Fruit fly (Drosophila melanogaster) whole organism, embryonic: ENCODE measurements around the gene CG17944.

Experiments used
- CG14860 ChIP-seq: fragments of 200-800 bp; sonication (Bioruptor generic); IDR thresholded peaks from 3 replicates; pipeline ENCODE4 v1.3.6; 2022; ENCODE audit warnings: missing biosample characterization, missing genetic modification characterization; ENCODE audit not compliant: partially characterized antibody
- CG15073 ChIP-seq: fragments of 200-800 bp; sonication (Bioruptor generic); optimal IDR thresholded peaks from 2 replicates; lab custom pipeline; 2016; ENCODE audit warnings: missing biosample characterization, missing genetic modification characterization
- CG15479 ChIP-seq: fragments of 200-800 bp; sonication (Bioruptor generic); optimal IDR thresholded peaks from 3 replicates; lab custom pipeline; 2019; ENCODE audit warnings: missing biosample characterization, mild to moderate bottlenecking, missing genetic modification characterization, moderate library complexity
- CG17361 ChIP-seq: fragments of 200-800 bp; sonication (Bioruptor generic); IDR thresholded peaks from 3 replicates; pipeline ENCODE4 v1.3.6; 2022; ENCODE audit warnings: missing biosample characterization, missing genetic modification characterization
- CG18599 ChIP-seq: fragments of 200-800 bp; sonication (Bioruptor generic); optimal IDR thresholded peaks from 3 replicates; lab custom pipeline; 2017; ENCODE audit warnings: missing biosample characterization, missing genetic modification characterization, mild to moderate bottlenecking, moderate library complexity, missing genetic modification reagents
- CG18764 ChIP-seq: fragments of 200-800 bp; sonication (Bioruptor generic); optimal IDR thresholded peaks from 3 replicates; lab custom pipeline; 2016; ENCODE audit warnings: missing biosample characterization, missing genetic modification characterization
- CG2129 ChIP-seq: fragments of 200-800 bp; sonication (Bioruptor generic); IDR thresholded peaks from 2 replicates; pipeline ENCODE4 v1.3.6; 2022; ENCODE audit warnings: missing biosample characterization, missing genetic modification characterization; ENCODE audit not compliant: partially characterized antibody
- CG2199 ChIP-seq: fragments of 200-800 bp; sonication (Bioruptor generic); IDR thresholded peaks from 3 replicates; pipeline ENCODE4 v1.3.6; 2022; ENCODE audit warnings: missing biosample characterization, missing genetic modification characterization
- CG30403 ChIP-seq: fragments of 200-800 bp; sonication (Bioruptor generic); optimal IDR thresholded peaks from 3 replicates; lab custom pipeline; 2016; ENCODE audit warnings: missing biosample characterization, missing genetic modification characterization
- CG31365 ChIP-seq: fragments of 200-800 bp; sonication (Bioruptor generic); optimal IDR thresholded peaks from 2 replicates; lab custom pipeline; 2018; ENCODE audit warnings: missing biosample characterization, mild to moderate bottlenecking, missing genetic modification characterization
- CG32772 ChIP-seq: fragments of 200-800 bp; sonication (Bioruptor generic); IDR thresholded peaks from 2 replicates; pipeline ENCODE4 v1.3.6; 2022; ENCODE audit warnings: missing biosample characterization, missing genetic modification characterization
- CG3838 ChIP-seq: fragments of 200-800 bp; sonication (Bioruptor generic); optimal IDR thresholded peaks from 3 replicates; lab custom pipeline; 2016; ENCODE audit warnings: missing biosample characterization, missing genetic modification characterization
- CG4820 ChIP-seq: fragments of 200-800 bp; sonication (Bioruptor generic); optimal IDR thresholded peaks from 3 replicates; lab custom pipeline; 2016; ENCODE audit warnings: missing biosample characterization, missing genetic modification characterization
- CG4854 ChIP-seq: fragments of 200-800 bp; sonication (Bioruptor generic); optimal IDR thresholded peaks from 2 replicates; lab custom pipeline; 2016; ENCODE audit warnings: missing biosample characterization, missing genetic modification characterization, inconsistent platforms
- CG7271 ChIP-seq: fragments of 200-800 bp; sonication (Bioruptor generic); optimal IDR thresholded peaks from 2 replicates; lab custom pipeline; 2018; ENCODE audit warnings: missing biosample characterization, mild to moderate bottlenecking, missing genetic modification characterization, moderate library complexity
- CG9817 ChIP-seq: fragments of 200-800 bp; sonication (Bioruptor generic); optimal IDR thresholded peaks from 2 replicates; lab custom pipeline; 2018; ENCODE audit warnings: missing biosample characterization, mild to moderate bottlenecking, missing genetic modification characterization, moderate library complexity
- CTCF ChIP-seq: fragments of 200-800 bp; sonication (Bioruptor generic); optimal IDR thresholded peaks from 2 replicates; lab custom pipeline; 2017; ENCODE audit warnings: missing biosample characterization, mild to moderate bottlenecking, missing genetic modification characterization, moderate library complexity
- D19A ChIP-seq: fragments of 200-800 bp; optimal IDR thresholded peaks from 3 replicates; lab custom pipeline; 2019; ENCODE audit warnings: missing biosample characterization, mild to moderate bottlenecking, missing genetic modification characterization, moderate library complexity
- Dll ChIP-seq: fragments of 200-800 bp; sonication (Bioruptor generic); IDR thresholded peaks from 4 replicates; pipeline ENCODE4 v1.3.6; 2022; ENCODE audit warnings: missing biosample characterization, missing genetic modification characterization; ENCODE audit not compliant: partially characterized antibody
- Drgx ChIP-seq: fragments of 200-800 bp; sonication (Bioruptor generic); IDR thresholded peaks from 2 replicates; pipeline ENCODE4 v1.3.6; 2022; ENCODE audit warnings: missing biosample characterization, missing genetic modification characterization
- HLH4C ChIP-seq: fragments of 200-800 bp; sonication (Bioruptor generic); IDR thresholded peaks from 3 replicates; pipeline ENCODE4 v1.3.6; 2022; ENCODE audit warnings: missing biosample characterization, missing genetic modification characterization; ENCODE audit not compliant: partially characterized antibody
- Hr51 ChIP-seq, 2 experiments: fragments of 200-800 bp; sonication (Bioruptor generic); optimal IDR thresholded peaks; 2 replicates in 1 of 2; 3 replicates in 1 of 2; lab custom pipeline; 2016 to 2018; ENCODE audit warnings: missing biosample characterization in 2 of 2, missing genetic modification characterization in 2 of 2, mild to moderate bottlenecking in 1 of 2, moderate library complexity in 1 of 2
- Jarid2 ChIP-seq: fragments of 200-800 bp; sonication (Bioruptor generic); optimal IDR thresholded peaks from 3 replicates; lab custom pipeline; 2017; ENCODE audit warnings: mild to moderate bottlenecking, missing biosample characterization, missing genetic modification reagents, missing genetic modification characterization
- Ptx1 ChIP-seq: fragments of 200-800 bp; sonication (Bioruptor generic); IDR thresholded peaks from 2 replicates; pipeline ENCODE4 v1.3.6; 2022; ENCODE audit warnings: missing biosample characterization, missing genetic modification characterization
- aop ChIP-seq: fragments of 200-800 bp; sonication (Bioruptor generic); IDR thresholded peaks from 2 replicates; pipeline ENCODE4 v1.3.6; 2022; ENCODE audit warnings: missing biosample characterization, missing genetic modification characterization
- bab2 ChIP-seq: fragments of 200-800 bp; sonication (Bioruptor generic); optimal IDR thresholded peaks from 2 replicates; lab custom pipeline; 2016; ENCODE audit warnings: missing biosample characterization, missing genetic modification characterization
- ci ChIP-seq: fragments of 200-800 bp; sonication (Bioruptor generic); IDR thresholded peaks from 3 replicates; pipeline ENCODE4 v1.3.6; 2022; ENCODE audit warnings: missing biosample characterization, missing genetic modification characterization
- crol ChIP-seq: fragments of 200-800 bp; sonication (Bioruptor generic); IDR thresholded peaks from 2 replicates; pipeline ENCODE4 v1.3.6; 2022; ENCODE audit warnings: missing biosample characterization, missing genetic modification characterization
- da ChIP-seq: fragments of 200-800 bp; sonication (Bioruptor generic); optimal IDR thresholded peaks from 2 replicates; lab custom pipeline; 2016; ENCODE audit warnings: missing biosample characterization, missing genetic modification characterization
- dmrt11E ChIP-seq: fragments of 200-800 bp; sonication (Bioruptor generic); optimal IDR thresholded peaks from 3 replicates; lab custom pipeline; 2018; ENCODE audit warnings: missing biosample characterization, mild to moderate bottlenecking, missing genetic modification characterization, moderate library complexity
- klu ChIP-seq: fragments of 200-800 bp; sonication (Bioruptor generic); IDR thresholded peaks from 2 replicates; pipeline ENCODE4 v1.3.6; 2022; ENCODE audit warnings: missing biosample characterization, missing genetic modification characterization
- lab ChIP-seq: fragments of 200-800 bp; sonication (Bioruptor generic); optimal IDR thresholded peaks from 3 replicates; lab custom pipeline; 2017; ENCODE audit warnings: missing biosample characterization, missing genetic modification characterization, mild to moderate bottlenecking, moderate library complexity, missing genetic modification reagents
- lbe ChIP-seq: fragments of 200-800 bp; sonication (Bioruptor generic); optimal IDR thresholded peaks from 2 replicates; lab custom pipeline; 2016; ENCODE audit warnings: missing biosample characterization, mild to moderate bottlenecking, missing genetic modification characterization
- pho ChIP-seq: fragments of 200-800 bp; sonication (Bioruptor generic); optimal IDR thresholded peaks from 2 replicates; lab custom pipeline; 2016; ENCODE audit warnings: missing biosample characterization, missing genetic modification characterization
- phol ChIP-seq: fragments of 200-800 bp; sonication (Bioruptor generic); optimal IDR thresholded peaks from 3 replicates; lab custom pipeline; 2018; ENCODE audit warnings: missing biosample characterization, mild to moderate bottlenecking, missing genetic modification characterization, moderate library complexity
- salm ChIP-seq: fragments of 200-800 bp; sonication (Bioruptor generic); optimal IDR thresholded peaks from 2 replicates; lab custom pipeline; 2018; ENCODE audit warnings: missing biosample characterization, mild to moderate bottlenecking, missing genetic modification characterization
- sc ChIP-seq, 3 experiments: fragments of >200 bp in 2 of 3; fragments of 200-800 bp in 1 of 3; sonication (Bioruptor generic) in 1 of 3; optimal IDR thresholded peaks; 2 replicates in 2 of 3; 3 replicates in 1 of 3; lab custom pipeline; 2017; ENCODE audit warnings: mild to moderate bottlenecking in 1 of 3, missing biosample characterization in 1 of 3, missing genetic modification characterization in 1 of 3, missing genetic modification reagents in 1 of 3
- sens ChIP-seq: fragments of 200-800 bp; sonication (Bioruptor generic); peaks from one replicate; lab custom pipeline; 2016; ENCODE audit warnings: missing biosample characterization, missing genetic modification characterization
- sim ChIP-seq: fragments of 200-800 bp; sonication (Bioruptor generic); IDR thresholded peaks from 2 replicates; pipeline ENCODE4 v1.3.6; 2022; ENCODE audit warnings: missing biosample characterization, missing genetic modification characterization

Gene CG17944

DNA sequence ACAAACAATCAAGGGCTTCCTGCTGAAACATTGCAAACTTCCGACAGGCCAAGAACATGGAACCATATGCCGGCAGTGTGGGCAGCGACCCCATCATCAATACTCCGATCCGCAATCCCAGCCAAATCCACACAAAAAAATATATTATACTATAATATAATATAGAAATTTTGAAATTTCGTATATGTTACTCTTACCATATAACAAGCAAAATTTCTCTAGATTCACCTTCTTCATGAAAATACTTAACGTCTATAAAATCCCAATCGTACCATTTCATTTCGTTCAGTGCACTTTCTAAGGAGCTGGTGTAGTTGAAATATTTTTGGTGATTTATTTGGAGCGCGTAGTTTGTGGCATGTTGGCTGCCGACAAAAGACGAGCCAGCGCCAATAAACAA lies 27.3 kb downstream of the CG17944 start (continued):
- no peak for TF ChIP-seq Jarid2
- no peak for TF ChIP-seq sc (optimal IDR thresholded peaks at IDR 0.05; lab: Kevin White, UChicago)
- no peak for TF ChIP-seq sc (GFP tag; optimal IDR thresholded peaks at IDR 0.05; lab: Kevin White, UChicago)
- peak; percentile 43; the same call in 1 of the 2 replicates for TF ChIP-seq CG32772 (GFP tag; lab: Robert Waterston, UW)
- peak; percentile 66 for TF ChIP-seq lab
- TF ChIP-seq CG30403 (GFP tag; lab: Kevin White, UChicago): no peak
- TF ChIP-seq CG18764 (GFP tag; lab: Kevin White, UChicago): no peak
- peak; percentile 10 for TF ChIP-seq CG9817

DNA sequence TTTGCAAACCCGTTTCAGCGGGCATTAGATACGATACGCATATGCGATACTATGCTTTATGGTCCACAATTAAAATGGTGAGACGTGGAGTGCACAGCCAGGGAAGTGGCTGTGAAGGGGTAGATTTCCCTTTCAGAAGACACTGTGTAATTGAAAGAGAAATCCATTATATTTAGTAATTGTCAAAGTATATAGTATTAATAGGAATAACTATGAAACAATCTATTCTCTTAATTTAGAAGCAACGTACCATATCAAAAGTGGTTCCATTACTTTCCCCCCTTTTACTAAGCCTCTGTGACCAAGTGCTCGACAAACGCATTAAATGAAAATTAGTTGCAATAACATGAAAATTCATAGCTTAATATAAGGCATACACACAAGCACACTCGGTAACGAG lies 31.2 kb downstream of the CG17944 start:
- TF ChIP-seq Drgx (GFP tag; lab: Robert Waterston, UW): peak; percentile 60
- TF ChIP-seq sens (GFP tag; lab: Kevin White, UChicago): peak; percentile 5
- no peak for TF ChIP-seq CG15479 (GFP tag; lab: Kevin White, UChicago)

DNA sequence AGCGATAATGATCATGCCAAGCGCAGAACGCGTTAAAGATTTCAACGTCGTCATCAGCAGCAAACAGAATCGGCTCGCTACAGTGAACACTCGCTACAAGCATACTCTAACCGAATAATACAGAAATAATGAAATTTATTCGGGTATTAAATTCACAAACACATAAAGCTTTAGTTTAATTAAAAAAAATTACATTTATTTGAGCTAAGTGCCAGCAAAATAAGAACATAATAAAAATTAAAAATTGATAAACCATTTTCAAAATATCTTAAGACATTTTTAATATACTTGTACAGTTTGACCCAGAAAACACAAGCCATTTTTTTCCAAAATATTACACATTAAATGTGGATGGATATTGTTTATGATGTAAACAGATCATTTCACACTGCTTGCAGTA lies 35.7 kb downstream of the CG17944 start:
- no peak for TF ChIP-seq CG18599 (GFP tag; lab: Kevin White, UChicago)
- no peak for TF ChIP-seq ci (GFP tag; lab: Robert Waterston, UW)
- TF ChIP-seq HLH4C (GFP tag; lab: Robert Waterston, UW): no peak
- no peak for TF ChIP-seq Dll
- TF ChIP-seq dmrt11E (tag; lab: Kevin White, UChicago): no peak
- TF ChIP-seq Ptx1: no peak
- TF ChIP-seq CTCF: no peak
- TF ChIP-seq CG31365: no peak
- no peak for TF ChIP-seq crol (GFP tag; lab: Robert Waterston, UW)
- no peak for TF ChIP-seq klu (GFP tag; lab: Robert Waterston, UW)
- TF ChIP-seq sim (GFP tag; lab: Robert Waterston, UW): no peak
- TF ChIP-seq CG4820 (GFP tag; lab: Kevin White, UChicago): no peak
- no peak for TF ChIP-seq D19A (tag; lab: Kevin White, UChicago)
- TF ChIP-seq CG2129 (GFP tag; lab: Robert Waterston, UW): no peak

DNA sequence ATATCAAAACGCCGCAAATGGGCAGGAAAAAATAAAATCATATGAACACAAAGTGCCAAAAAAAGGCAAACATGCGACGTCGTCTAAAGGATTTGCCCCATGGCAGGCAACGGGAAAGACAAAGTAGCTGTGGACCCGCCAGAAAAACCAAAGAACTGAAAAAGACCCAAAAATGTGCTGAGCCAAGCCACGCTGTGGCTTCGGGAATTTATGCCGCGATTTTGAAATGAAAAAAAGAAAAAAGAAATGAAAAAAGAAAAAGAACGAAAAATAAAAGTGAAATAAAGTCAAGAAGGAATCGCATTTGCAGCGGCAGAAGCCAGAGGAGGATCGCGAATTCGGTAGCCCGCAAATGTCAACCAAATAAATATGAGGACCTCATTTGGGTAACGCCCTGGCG lies 39.4 kb downstream of the CG17944 start:
- TF ChIP-seq aop (GFP tag; lab: Robert Waterston, UW): no peak

DNA sequence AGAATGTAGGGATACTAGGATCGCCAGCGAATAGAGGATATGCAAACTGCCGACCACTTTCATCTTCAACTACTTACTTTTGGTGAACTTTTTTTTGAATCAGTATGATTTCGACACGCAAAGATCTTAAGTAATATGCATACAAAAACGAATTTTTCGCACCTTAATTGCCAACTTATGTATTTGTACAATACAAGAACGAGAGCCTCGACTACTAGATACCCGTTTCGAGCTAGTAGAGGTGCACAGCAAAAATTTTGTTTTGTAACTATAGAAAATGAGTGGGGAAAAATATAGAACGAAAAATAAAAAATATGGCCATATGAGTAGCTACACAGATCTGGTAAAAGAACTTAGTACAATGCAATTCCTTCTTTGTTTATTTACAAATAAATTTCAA lies 44.8 kb downstream of the CG17944 start, which contains the start of gene CG10029:
Gene CG10029 (minus strand): TSS at position 101 of the 400 bp plus-strand sequence.
- TF ChIP-seq pho (GFP tag; lab: Kevin White, UChicago): no peak
- TF ChIP-seq CG15073 (GFP tag; lab: Kevin White, UChicago): no peak
- no peak for TF ChIP-seq phol
- no peak for TF ChIP-seq CG7271 (tag; lab: Kevin White, UChicago)
- no peak for TF ChIP-seq lbe (GFP tag; lab: Kevin White, UChicago)
- no peak for TF ChIP-seq CG4854 (GFP tag; lab: Kevin White, UChicago)
- TF ChIP-seq CG17361 (GFP tag; lab: Robert Waterston, UW): no peak
- no peak for TF ChIP-seq Hr51 (GFP tag; optimal IDR thresholded peaks at IDR 0.05; lab: Kevin White, UChicago)
- TF ChIP-seq CG3838 (GFP tag; lab: Kevin White, UChicago): no peak
- TF ChIP-seq CG18764 (GFP tag; lab: Kevin White, UChicago): no peak
- no peak for TF ChIP-seq CG2199 (GFP tag; lab: Robert Waterston, UW)
- TF ChIP-seq CG14860 (GFP tag; lab: Robert Waterston, UW): no peak
- TF ChIP-seq da (GFP tag; lab: Kevin White, UChicago): no peak
- TF ChIP-seq bab2 (GFP tag; lab: Kevin White, UChicago): no peak
- TF ChIP-seq CG30403 (GFP tag; lab: Kevin White, UChicago): no peak
- TF ChIP-seq salm (tag; lab: Kevin White, UChicago): no peak
